Fruit fly (Drosophila melanogaster) whole organism, embryonic: ENCODE results near the gene Sec15.

Experiments
- Atf3 ChIP-seq: fragments of 200-800 bp; sonication (Bioruptor generic); optimal IDR thresholded peaks from 3 replicates; lab custom pipeline; 2016; ENCODE audit warnings: missing biosample characterization, missing genetic modification characterization
- CG12071 ChIP-seq: fragments of 200-800 bp; sonication (Bioruptor generic); optimal IDR thresholded peaks from 3 replicates; lab custom pipeline; 2018; ENCODE audit warnings: missing biosample characterization, mild to moderate bottlenecking, missing genetic modification characterization
- CG12219 ChIP-seq: fragments of 200-800 bp; sonication (Bioruptor generic); optimal IDR thresholded peaks from 3 replicates; lab custom pipeline; 2018; ENCODE audit warnings: missing biosample characterization, mild to moderate bottlenecking, missing genetic modification characterization
- CG12236 ChIP-seq: fragments of 200-800 bp; sonication (Bioruptor generic); optimal IDR thresholded peaks from 2 replicates; lab custom pipeline; 2016; ENCODE audit warnings: missing biosample characterization, missing genetic modification characterization
- CG12299 ChIP-seq: fragments of 200-800 bp; sonication (Bioruptor generic); optimal IDR thresholded peaks from 2 replicates; lab custom pipeline; 2018; ENCODE audit warnings: missing biosample characterization, mild to moderate bottlenecking, missing genetic modification characterization
- CG12942 ChIP-seq: fragments of 200-800 bp; sonication (Bioruptor generic); optimal IDR thresholded peaks from 3 replicates; lab custom pipeline; 2016; ENCODE audit warnings: missing biosample characterization, missing genetic modification characterization
- CG13296 ChIP-seq: fragments of 200-800 bp; sonication (Bioruptor generic); optimal IDR thresholded peaks from 3 replicates; lab custom pipeline; 2018; ENCODE audit warnings: missing biosample characterization, mild to moderate bottlenecking, missing genetic modification characterization
- CG14050 ChIP-seq: fragments of 200-800 bp; sonication (Bioruptor generic); IDR thresholded peaks from 3 replicates; pipeline ENCODE4 v1.3.6; 2022; ENCODE audit warnings: missing biosample characterization, missing genetic modification characterization
- CG17612 ChIP-seq: fragments of 200-800 bp; sonication (Bioruptor generic); IDR thresholded peaks from 2 replicates; pipeline ENCODE4 v1.3.6; 2022; ENCODE audit warnings: missing biosample characterization, missing genetic modification characterization
- CG17802 ChIP-seq: fragments of 200-800 bp; sonication (Bioruptor generic); optimal IDR thresholded peaks from 2 replicates; lab custom pipeline; 2018; ENCODE audit warnings: missing biosample characterization, mild to moderate bottlenecking, missing genetic modification characterization, moderate library complexity
- CG18011 ChIP-seq: fragments of 200-800 bp; sonication (Bioruptor generic); optimal IDR thresholded peaks from 2 replicates; lab custom pipeline; 2017; ENCODE audit warnings: missing biosample characterization, missing genetic modification characterization, mild to moderate bottlenecking, moderate library complexity, missing genotype
- CG2202 ChIP-seq: fragments of 200-800 bp; sonication (Bioruptor generic); optimal IDR thresholded peaks from 2 replicates; lab custom pipeline; 2018; ENCODE audit warnings: missing biosample characterization, mild to moderate bottlenecking, missing genetic modification characterization
- CG6272 ChIP-seq: fragments of 200-800 bp; sonication (Bioruptor generic); IDR thresholded peaks from 2 replicates; pipeline ENCODE4 v1.3.6; 2022; ENCODE audit warnings: missing biosample characterization, missing genetic modification characterization
- CG6689 ChIP-seq: fragments of 200-800 bp; sonication (Bioruptor generic); IDR thresholded peaks from 2 replicates; pipeline ENCODE4 v1.3.6; 2022; ENCODE audit warnings: missing biosample characterization, missing genetic modification characterization
- CG7786 ChIP-seq: fragments of 200-800 bp; sonication (Bioruptor generic); optimal IDR thresholded peaks from 2 replicates; lab custom pipeline; 2016; ENCODE audit warnings: missing biosample characterization, missing genetic modification characterization
- CTCF ChIP-seq: fragments of 200-800 bp; sonication (Bioruptor generic); optimal IDR thresholded peaks from 2 replicates; lab custom pipeline; 2017; ENCODE audit warnings: missing biosample characterization, mild to moderate bottlenecking, missing genetic modification characterization, moderate library complexity
- CkIIα-i1 ChIP-seq: fragments of 200-800 bp; sonication (Bioruptor generic); IDR thresholded peaks from 2 replicates; pipeline ENCODE4 v1.3.6; 2022; ENCODE audit warnings: missing biosample characterization, missing genetic modification characterization
- Doc3 ChIP-seq: fragments of 200-800 bp; sonication (Bioruptor generic); IDR thresholded peaks from 3 replicates; pipeline ENCODE4 v1.3.6; 2022; ENCODE audit warnings: missing biosample characterization, missing genetic modification characterization; ENCODE audit not compliant: partially characterized antibody
- Drgx ChIP-seq: fragments of 200-800 bp; sonication (Bioruptor generic); IDR thresholded peaks from 2 replicates; pipeline ENCODE4 v1.3.6; 2022; ENCODE audit warnings: missing biosample characterization, missing genetic modification characterization
- Eip74EF ChIP-seq, 2 experiments: fragments of 200-800 bp in 1 of 2; fragments of >200 bp in 1 of 2; sonication (Bioruptor generic) in 1 of 2; optimal IDR thresholded peaks; 2 replicates each; lab custom pipeline; 2017 to 2019; ENCODE audit warnings: missing biosample characterization in 2 of 2, missing genetic modification characterization in 2 of 2, mild to moderate bottlenecking in 1 of 2, moderate library complexity in 1 of 2
- Fer2 ChIP-seq: fragments of 200-800 bp; sonication (Bioruptor generic); optimal IDR thresholded peaks from 2 replicates; lab custom pipeline; 2018; ENCODE audit warnings: missing biosample characterization, mild to moderate bottlenecking, missing genetic modification characterization, moderate library complexity
- Hand ChIP-seq: fragments of 200-800 bp; sonication (Bioruptor generic); optimal IDR thresholded peaks from 2 replicates; lab custom pipeline; 2017; ENCODE audit warnings: mild to moderate bottlenecking, missing biosample characterization, missing genetic modification reagents, missing genetic modification characterization
- Hr39 ChIP-seq: fragments of >200 bp; optimal IDR thresholded peaks from 2 replicates; lab custom pipeline; 2017
- Kr ChIP-seq: fragments of 200-800 bp; sonication (Bioruptor generic); optimal IDR thresholded peaks from 2 replicates; lab custom pipeline; 2017; ENCODE audit warnings: missing biosample characterization, mild to moderate bottlenecking, missing genetic modification characterization
- NC2β ChIP-seq: fragments of 200-800 bp; sonication (Bioruptor generic); optimal IDR thresholded peaks from 2 replicates; lab custom pipeline; 2016; ENCODE audit warnings: missing biosample characterization, missing genetic modification characterization
- NFAT ChIP-seq: fragments of 200-800 bp; sonication (Bioruptor generic); IDR thresholded peaks from 2 replicates; pipeline ENCODE4 v1.3.6; 2022; ENCODE audit warnings: missing biosample characterization, missing genetic modification characterization
- Ravus ChIP-seq: fragments of 200-800 bp; sonication (Bioruptor generic); IDR thresholded peaks from 2 replicates; pipeline ENCODE4 v1.3.6; 2022; ENCODE audit warnings: missing biosample characterization, missing genetic modification characterization
- Six4 ChIP-seq: fragments of 200-800 bp; sonication (Bioruptor generic); optimal IDR thresholded peaks from 2 replicates; lab custom pipeline; 2016; ENCODE audit warnings: missing biosample characterization, missing genetic modification characterization
- Sox100B ChIP-seq: fragments of 200-800 bp; sonication (Bioruptor generic); optimal IDR thresholded peaks from 3 replicates; lab custom pipeline; 2018; ENCODE audit warnings: missing biosample characterization, mild to moderate bottlenecking, missing genetic modification characterization
- Sry-δ ChIP-seq: fragments of 200-800 bp; sonication (Bioruptor generic); optimal IDR thresholded peaks from 2 replicates; lab custom pipeline; 2016; ENCODE audit warnings: missing biosample characterization, missing genetic modification characterization
- Stat92E ChIP-seq, 3 experiments: fragments of >200 bp in 2 of 3; fragments of 200-800 bp in 1 of 3; sonication (Bioruptor generic) in 1 of 3; optimal IDR thresholded peaks; 2 replicates each; lab custom pipeline; 2017 to 2019; ENCODE audit warnings: missing biosample characterization in 3 of 3, missing genetic modification characterization in 3 of 3, mild to moderate bottlenecking in 1 of 3, moderate library complexity in 1 of 3
- ac ChIP-seq: fragments of 200-800 bp; sonication (Bioruptor generic); optimal IDR thresholded peaks from 3 replicates; lab custom pipeline; 2017; ENCODE audit warnings: missing biosample characterization, mild to moderate bottlenecking, missing genetic modification characterization
- aop ChIP-seq: fragments of 200-800 bp; sonication (Bioruptor generic); IDR thresholded peaks from 2 replicates; pipeline ENCODE4 v1.3.6; 2022; ENCODE audit warnings: missing biosample characterization, missing genetic modification characterization
- bigmax ChIP-seq: fragments of 200-800 bp; sonication (Bioruptor generic); optimal IDR thresholded peaks from 2 replicates; lab custom pipeline; 2018; ENCODE audit warnings: missing biosample characterization, mild to moderate bottlenecking, missing genetic modification characterization
- crp ChIP-seq, 2 experiments: fragments of 200-800 bp; sonication (Bioruptor generic); optimal IDR thresholded peaks; 2 replicates in 1 of 2; 3 replicates in 1 of 2; lab custom pipeline; 2017; ENCODE audit warnings: missing biosample characterization in 2 of 2, missing genetic modification characterization in 2 of 2, mild to moderate bottlenecking in 1 of 2, moderate library complexity in 1 of 2
- dan ChIP-seq: fragments of 200-800 bp; sonication (Bioruptor generic); IDR thresholded peaks from 2 replicates; pipeline ENCODE4 v1.3.6; 2022; ENCODE audit warnings: missing biosample characterization, missing genetic modification characterization
- fd64A ChIP-seq: fragments of 200-800 bp; sonication (Bioruptor generic); optimal IDR thresholded peaks from 3 replicates; lab custom pipeline; 2018; ENCODE audit warnings: missing biosample characterization, mild to moderate bottlenecking, missing genetic modification characterization
- fd96Cb ChIP-seq: fragments of 200-800 bp; sonication (Bioruptor generic); optimal IDR thresholded peaks from 2 replicates; lab custom pipeline; 2018; ENCODE audit warnings: missing biosample characterization, mild to moderate bottlenecking, missing genetic modification characterization, moderate library complexity
- gro ChIP-seq: fragments of 200-800 bp; sonication (Bioruptor generic); optimal IDR thresholded peaks from 2 replicates; lab custom pipeline; 2016; ENCODE audit warnings: missing biosample characterization, missing genetic modification characterization
- her ChIP-seq: fragments of 200-800 bp; sonication (Bioruptor generic); optimal IDR thresholded peaks from 2 replicates; lab custom pipeline; 2016; ENCODE audit warnings: missing biosample characterization, missing genetic modification characterization
- hkb ChIP-seq, 2 experiments: fragments of 200-800 bp in 1 of 2; fragments of >200 bp in 1 of 2; sonication (Bioruptor generic) in 1 of 2; IDR thresholded peaks in 1 of 2; optimal IDR thresholded peaks in 1 of 2; 2 replicates each; pipeline versions ENCODE4 v1.3.6 to Lab custom; 2017 to 2022; ENCODE audit warnings: missing biosample characterization in 1 of 2, missing genetic modification characterization in 1 of 2
- ind ChIP-seq: fragments of 200-800 bp; sonication (Bioruptor generic); optimal IDR thresholded peaks from 3 replicates; lab custom pipeline; 2016; ENCODE audit warnings: missing biosample characterization, missing genetic modification characterization
- jigr1 ChIP-seq: fragments of 200-800 bp; sonication (Bioruptor generic); IDR thresholded peaks from 3 replicates; pipeline ENCODE4 v1.3.6; 2022; ENCODE audit warnings: missing biosample characterization, missing genetic modification characterization
- nom ChIP-seq: fragments of 200-800 bp; sonication (Bioruptor generic); optimal IDR thresholded peaks from 2 replicates; lab custom pipeline; 2017; ENCODE audit warnings: missing biosample characterization, missing genetic modification characterization, mild to moderate bottlenecking, moderate library complexity, missing genetic modification reagents
- onecut ChIP-seq: fragments of 200-800 bp; sonication (Bioruptor generic); IDR thresholded peaks from 2 replicates; pipeline ENCODE4 v1.3.6; 2022; ENCODE audit warnings: missing biosample characterization, missing genetic modification characterization
- org-1 ChIP-seq: fragments of 200-800 bp; sonication (Bioruptor generic); optimal IDR thresholded peaks from 2 replicates; lab custom pipeline; 2017; ENCODE audit warnings: missing biosample characterization, missing genetic modification characterization
- pzg ChIP-seq: fragments of 200-800 bp; sonication (Bioruptor generic); optimal IDR thresholded peaks from 3 replicates; lab custom pipeline; 2018; ENCODE audit warnings: missing biosample characterization, mild to moderate bottlenecking, missing genetic modification characterization, moderate library complexity
- sima ChIP-seq: fragments of 200-800 bp; sonication (Bioruptor generic); optimal IDR thresholded peaks from 2 replicates; lab custom pipeline; 2016; ENCODE audit warnings: missing biosample characterization, missing genetic modification characterization
- unc-4 ChIP-seq: fragments of 200-800 bp; sonication (Bioruptor generic); IDR thresholded peaks from 2 replicates; pipeline ENCODE4 v1.3.6; 2022; ENCODE audit warnings: missing biosample characterization, missing genetic modification characterization; ENCODE audit not compliant: partially characterized antibody
- vvl ChIP-seq: fragments of 200-800 bp; sonication (Bioruptor generic); IDR thresholded peaks from 2 replicates; pipeline ENCODE4 v1.3.6; 2022; ENCODE audit warnings: missing biosample characterization, missing genetic modification characterization

Gene Sec15

dm6 chr3R:21097631-21098117 lies 10.1 kb downstream of the Sec15 start, which contains the start of gene RhoGAP93B (continued):
- TF ChIP-seq sima (GFP tag; lab: Kevin White, UChicago) (peak; percentile 71), CG17802 (tag; lab: Kevin White, UChicago) (peak; percentile 49), Hand (GFP tag; lab: Kevin White, UChicago) (peak; percentile 1), hkb (optimal IDR thresholded peaks at IDR 0.05; lab: Kevin White, UChicago) (peak; percentile 88), hkb (GFP tag; IDR thresholded peaks at IDR 0.05; lab: Robert Waterston, UW) (peak; percentile 92), CG2202 (peak; percentile 65), Atf3 (peak; percentile 86), gro (peak; percentile 92), her (GFP tag; lab: Kevin White, UChicago) (peak; percentile 69), CG12219 (GFP tag; lab: Kevin White, UChicago) (peak; percentile 8), CG18011 (peak; percentile 78), NFAT (peak; percentile 94), CG12236 (GFP tag; lab: Kevin White, UChicago) (peak; percentile 57), ac (GFP tag; lab: Kevin White, UChicago) (no peak), org-1 (GFP tag; lab: Kevin White, UChicago) (no peak), onecut (GFP tag; lab: Robert Waterston, UW) (peak; percentile 76), CTCF (peak; percentile 44), Six4 (GFP tag; lab: Kevin White, UChicago) (peak; percentile 60), aop (peak; percentile 91), Fer2 (tag; lab: Kevin White, UChicago) (peak; percentile 82), Doc3 (GFP tag; lab: Robert Waterston, UW) (peak; percentile 100), dan (GFP tag; lab: Robert Waterston, UW) (peak; percentile 58), Sox100B (no peak), nom (peak; percentile 55), CG12299 (tag; lab: Kevin White, UChicago) (peak; percentile 83), fd64A (GFP tag; lab: Kevin White, UChicago) (peak; percentile 22), ind (GFP tag; lab: Kevin White, UChicago) (peak; percentile 83), Sry-δ (GFP tag; lab: Kevin White, UChicago) (peak; percentile 100), Stat92E (GFP tag; optimal IDR thresholded peaks at IDR 0.05; lab: Kevin White, UChicago) (peak in 1 of 3 experiments; percentile 54), Ravus (GFP tag; lab: Robert Waterston, UW) (peak; percentile 81), pzg (peak; percentile 94), Drgx (peak; percentile 82), CG14050 (peak; percentile 81), CG13296 (peak; percentile 64), CG17612 (GFP tag; lab: Robert Waterston, UW) (peak; percentile 78), CG12942 (GFP tag; lab: Kevin White, UChicago) (peak; percentile 77), CG12071 (GFP tag; lab: Kevin White, UChicago) (no peak), fd96Cb (tag; lab: Kevin White, UChicago) (peak; percentile 77), vvl (GFP tag; lab: Robert Waterston, UW) (peak; percentile 95), NC2β (GFP tag; lab: Kevin White, UChicago) (peak; percentile 83), bigmax (GFP tag; lab: Kevin White, UChicago) (no peak), Hr39 (no peak), CG7786 (peak; percentile 93), crp (GFP tag; optimal IDR thresholded peaks at IDR 0.05; lab: Kevin White, UChicago) (peak in 1 of 2 experiments; percentile 44), CG6689 (GFP tag; lab: Robert Waterston, UW) (peak; percentile 83), CkIIα-i1 (GFP tag; lab: Robert Waterston, UW) (peak; percentile 55; the same call in 1 of the 2 replicates), Eip74EF (GFP tag; optimal IDR thresholded peaks at IDR 0.05; lab: Kevin White, UChicago) (no peak), jigr1 (GFP tag; lab: Robert Waterston, UW) (peak; percentile 69), unc-4 (peak; percentile 99), Kr (GFP tag; lab: Kevin White, UChicago) (no peak), CG6272 (GFP tag; lab: Robert Waterston, UW) (peak; percentile 96)
